Worm (Caenorhabditis elegans) whole organism, mixed stage, embryonic: ENCODE results near the gene nhr-78.

Experiments used
- blmp-1 ChIP-seq: fragments of 150-350 bp; optimal IDR thresholded peaks from 2 replicates; lab custom pipeline; 2014; ENCODE audit warnings: missing biosample characterization, missing genetic modification characterization
- nhr-12 ChIP-seq: fragments of 150-350 bp; optimal IDR thresholded peaks from 2 replicates; lab custom pipeline; 2014; ENCODE audit warnings: missing biosample characterization, missing genetic modification characterization
- nhr-237 ChIP-seq: fragments of 150-350 bp; optimal IDR thresholded peaks from 2 replicates; lab custom pipeline; 2014; ENCODE audit warnings: missing biosample characterization, missing genetic modification characterization
- nhr-76 ChIP-seq: sonication (generic microtip); optimal IDR thresholded peaks from 2 replicates; lab custom pipeline; 2017; ENCODE audit warnings: missing biosample characterization, missing genetic modification characterization
- snpc-4 ChIP-seq: fragments of 150-350 bp; optimal IDR thresholded peaks from 2 replicates; lab custom pipeline; 2014; ENCODE audit warnings: missing biosample characterization, missing genetic modification characterization
- tbx-8 ChIP-seq: fragments of 200-800 bp; sonication (Bioruptor generic); optimal IDR thresholded peaks from 2 replicates; lab custom pipeline; 2018; ENCODE audit warnings: mild to moderate bottlenecking, missing genetic modification characterization, moderate library complexity, missing compliant biosample characterization

DNA sequence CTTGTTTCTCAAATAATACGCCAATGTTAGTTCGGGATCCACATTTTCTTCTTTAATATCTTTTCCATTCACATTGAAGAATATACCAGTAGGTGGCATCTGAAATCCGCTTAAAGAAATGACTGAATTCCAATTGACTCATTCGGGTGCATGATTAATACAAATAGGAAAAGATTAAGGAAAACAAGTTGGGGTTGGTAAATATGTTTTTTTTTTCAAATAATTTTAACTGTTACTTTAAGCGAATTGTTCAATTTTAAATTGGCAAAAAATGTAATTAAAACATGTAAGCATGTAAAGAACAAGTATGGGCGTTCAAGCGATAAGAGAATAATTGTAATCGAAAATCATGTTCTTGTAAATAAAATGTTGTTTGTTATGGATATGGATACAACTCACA, 6.3 kb upstream of the nhr-78 start, which contains the start of gene F15E6.6:
- TF ChIP-seq blmp-1 (no peak), snpc-4 (tag; lab: Kevin White, UChicago) (no peak), nhr-237 (tag; lab: Kevin White, UChicago) (no peak), nhr-76 (tag; lab: Kevin White, UChicago) (no peak), nhr-12 (tag; lab: Kevin White, UChicago) (no peak), tbx-8 (GFP tag; lab: Kevin White, UChicago) (no peak)
